Fruit fly (Drosophila melanogaster): ENCODE data around the gene Cp15.

Cp15 gene

dm6 chr3L:8700643-8701208 is 27.6 kb upstream of the Cp15 start (continued):
- TF ChIP-seq BEAF-32 (GFP tag; optimal IDR thresholded peaks at IDR 0.05) (no peak), CG6813 (GFP tag; optimal IDR thresholded peaks at IDR 0.05) (peak; percentile 57), Trl (optimal IDR thresholded peaks at IDR 0.05) (no peak), Trl (GFP tag; optimal IDR thresholded peaks at IDR 0.05) (peak; percentile 68), Rfx (GFP tag; IDR thresholded peaks at IDR 0.05) (peak; percentile 84), CG7357 (GFP tag; IDR thresholded peaks at IDR 0.05) (peak; percentile 77), CG7928 (GFP tag; optimal IDR thresholded peaks at IDR 0.05) (peak; percentile 43), CG17802 (tag; optimal IDR thresholded peaks at IDR 0.05) (peak; percentile 23), CG11398 (GFP tag; optimal IDR thresholded peaks at IDR 0.05) (peak; percentile 53), dm (GFP tag; optimal IDR thresholded peaks at IDR 0.05) (peak; percentile 44), YL-1 (GFP tag; optimal IDR thresholded peaks at IDR 0.05) (peak; percentile 11), mld (GFP tag; IDR thresholded peaks at IDR 0.05; ENCODE audit: partially characterized antibody) (no peak), ac (GFP tag; optimal IDR thresholded peaks at IDR 0.05) (no peak), CG12236 (GFP tag; optimal IDR thresholded peaks at IDR 0.05) (peak; percentile 56), Hr78 (GFP tag; optimal IDR thresholded peaks at IDR 0.05) (peak in 1 of 2 experiments; percentile 72), CG18011 (GFP tag; optimal IDR thresholded peaks at IDR 0.05) (peak; percentile 60), CG17359 (tag; optimal IDR thresholded peaks at IDR 0.05) (peak; percentile 74), seq (GFP tag; IDR thresholded peaks at IDR 0.05) (0 out of 2 replicates have a peak, but pooled peaks have one; percentile 34), dysf (GFP tag; IDR thresholded peaks at IDR 0.05) (peak; percentile 87), corto (GFP tag; optimal IDR thresholded peaks at IDR 0.05) (peak; percentile 52), Stat92E (GFP tag; optimal IDR thresholded peaks at IDR 0.05) (no peak), hth (optimal IDR thresholded peaks at IDR 0.05) (no peak), ATbp (GFP tag; optimal IDR thresholded peaks at IDR 0.05) (peak; percentile 53), mirr (GFP tag; optimal IDR thresholded peaks at IDR 0.05) (peak; percentile 67), wor (GFP tag; IDR thresholded peaks at IDR 0.05) (peak; percentile 58), oc (tag; optimal IDR thresholded peaks at IDR 0.05) (no peak), CG30403 (GFP tag; optimal IDR thresholded peaks at IDR 0.05) (peak; percentile 89), CG15601 (tag; optimal IDR thresholded peaks at IDR 0.05) (peak; percentile 33), inv (GFP tag; IDR thresholded peaks at IDR 0.05; ENCODE audit: partially characterized antibody) (no peak), shn (GFP tag; optimal IDR thresholded peaks at IDR 0.05) (peak; percentile 85), Dbx (GFP tag; IDR thresholded peaks at IDR 0.05) (peak; percentile 69; the same call in 2 of the 3 replicates), CrebB (tag; optimal IDR thresholded peaks at IDR 0.05) (peak; percentile 34), tup (GFP tag; optimal IDR thresholded peaks at IDR 0.05) (no peak), onecut (GFP tag; IDR thresholded peaks at IDR 0.05) (peak; percentile 68), D19B (GFP tag; optimal IDR thresholded peaks at IDR 0.05) (peak; percentile 60), dmrt11E (tag; optimal IDR thresholded peaks at IDR 0.05) (peak; percentile 70), gcm (GFP tag; optimal IDR thresholded peaks at IDR 0.05) (peak; percentile 63), CG11247 (GFP tag; IDR thresholded peaks at IDR 0.05) (peak; percentile 62; the same call in 1 of the 2 replicates), jigr1 (GFP tag; IDR thresholded peaks at IDR 0.05) (peak; percentile 74; the same call in 1 of the 3 replicates), CG10959 (GFP tag; IDR thresholded peaks at IDR 0.05) (peak; percentile 44), CG12942 (GFP tag; optimal IDR thresholded peaks at IDR 0.05) (peak; percentile 71), CG2678 (tag; optimal IDR thresholded peaks at IDR 0.05) (peak; percentile 89), org-1 (GFP tag; optimal IDR thresholded peaks at IDR 0.05) (peak; percentile 80), so (GFP tag; IDR thresholded peaks at IDR 0.05) (peak; percentile 33; the same call in 1 of the 3 replicates), klu (GFP tag; IDR thresholded peaks at IDR 0.05) (no peak; the same call in none of the 2 replicates), phol (tag; optimal IDR thresholded peaks at IDR 0.05) (peak; percentile 77), hkb (optimal IDR thresholded peaks at IDR 0.05) (no peak), hkb (GFP tag; IDR thresholded peaks at IDR 0.05) (peak; percentile 82), CG5245 (GFP tag; optimal IDR thresholded peaks at IDR 0.05) (peak; percentile 50), CG17612 (GFP tag; IDR thresholded peaks at IDR 0.05) (no peak; the same call in 1 of the 2 replicates)

All from whole organism, embryonic.